Worm (Caenorhabditis elegans): ENCODE measurements around the gene ccch-3.
A peak's percentile ranks its signal among the peaks of the same experiment; 100 is the strongest.

The ccch-3 gene

DNA sequence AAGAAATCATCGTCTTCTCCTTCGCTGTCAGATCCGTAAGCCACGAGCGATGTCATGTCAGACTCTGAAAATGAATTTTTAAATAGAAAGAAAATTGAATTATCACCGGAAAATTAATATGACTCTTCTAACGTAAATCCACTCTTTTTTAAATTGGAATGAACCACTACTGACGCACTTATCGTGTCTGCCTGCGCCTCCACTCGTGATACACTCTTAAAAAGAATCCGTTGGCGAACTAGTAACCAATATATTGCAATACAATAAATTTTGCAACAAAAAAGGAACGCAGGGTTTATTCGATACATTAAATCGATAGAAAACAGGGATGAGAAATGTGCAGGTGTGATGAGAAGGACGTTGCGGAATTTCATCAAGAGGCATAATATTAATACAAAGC, at the start of gene ccch-3:
TSS of gene ccch-3 (minus strand) at position 262 of the 400 bp plus-strand sequence.
- no peak for TF ChIP-seq mec-3 (tag; optimal IDR thresholded peaks at IDR 0.05; ENCODE audit: borderline replicate concordance)
- no peak for TF ChIP-seq nfya-1 (tag; optimal IDR thresholded peaks at IDR 0.05)
- TF ChIP-seq ceh-31 (tag; optimal IDR thresholded peaks at IDR 0.05) = peak; percentile 14
- no peak for TF ChIP-seq sox-2 (GFP tag; IDR thresholded peaks at IDR 0.05)
- TF ChIP-seq ztf-16 (tag; optimal IDR thresholded peaks at IDR 0.05) = peak; percentile 4
- peak; percentile 37 for TF ChIP-seq hlh-30 (tag; optimal IDR thresholded peaks at IDR 0.05; ENCODE audit: insufficient read depth)
- TF ChIP-seq sox-4 (tag; optimal IDR thresholded peaks at IDR 0.05) = no peak
- TF ChIP-seq unc-42 (tag; optimal IDR thresholded peaks at IDR 0.05) = peak; percentile 83
- TF ChIP-seq ceh-22 (tag; optimal IDR thresholded peaks at IDR 0.05) = no peak

DNA sequence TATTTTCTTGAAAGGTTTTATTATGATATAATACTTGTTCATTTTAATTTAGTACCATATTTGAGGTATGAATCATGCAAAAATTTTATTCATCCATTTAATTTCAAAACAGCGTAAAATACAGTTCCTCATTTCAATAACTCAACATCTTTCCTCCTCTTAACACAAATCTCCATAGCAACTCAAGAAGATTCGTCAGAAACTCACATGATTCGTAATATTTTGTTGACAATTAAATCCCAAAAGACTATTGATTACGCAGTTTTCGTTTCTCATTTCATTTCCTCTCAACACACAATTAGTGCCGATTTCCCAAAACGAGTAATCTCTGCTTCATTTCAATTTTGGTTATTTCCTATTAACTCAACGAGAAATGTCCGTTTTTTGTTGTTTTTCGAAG, 48.8 kb upstream of the ccch-3 start, which contains the start of gene R11D1.2:
TSS of gene R11D1.2 (plus strand) at position 301 of the 400 bp plus-strand sequence.
- TF ChIP-seq gmeb-2 (tag; optimal IDR thresholded peaks at IDR 0.05) = no peak
- no peak for TF ChIP-seq ceh-30 (tag; optimal IDR thresholded peaks at IDR 0.05)
- no peak for TF ChIP-seq ceh-2 (tag; optimal IDR thresholded peaks at IDR 0.05)
- TF ChIP-seq elt-4 (tag; optimal IDR thresholded peaks at IDR 0.05) = no peak
- TF ChIP-seq pax-1 (tag; optimal IDR thresholded peaks at IDR 0.05) = no peak
- no peak for TF ChIP-seq nhr-11 (tag; optimal IDR thresholded peaks at IDR 0.05)
- no peak for TF ChIP-seq hlh-30 (tag; optimal IDR thresholded peaks at IDR 0.05; ENCODE audit: insufficient read depth)
- TF ChIP-seq fkh-6 (tag; optimal IDR thresholded peaks at IDR 0.05) = no peak
- TF ChIP-seq pqm-1 (tag; optimal IDR thresholded peaks at IDR 0.05) = no peak
- no peak for TF ChIP-seq pag-3 (tag; optimal IDR thresholded peaks at IDR 0.05; ENCODE audit: borderline replicate concordance)

DNA sequence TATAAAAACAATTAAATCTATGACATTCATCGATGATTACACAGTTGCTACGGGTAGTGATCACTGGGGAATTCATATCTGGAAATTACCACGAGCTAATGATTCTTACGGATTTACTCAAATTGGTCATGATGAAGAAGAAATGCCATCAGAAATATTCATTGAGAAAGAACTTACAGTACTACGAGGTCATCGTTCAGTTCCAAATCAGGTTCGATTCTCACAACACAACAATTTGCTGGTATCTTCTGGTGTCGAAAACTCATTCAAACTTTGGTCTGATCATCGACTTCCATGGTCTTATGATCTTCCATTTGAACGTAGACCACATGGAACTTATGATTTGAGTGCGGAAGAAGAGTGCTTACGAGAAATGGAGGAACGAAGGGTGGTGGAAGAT, 47.0 kb upstream of the ccch-3 start:
- no peak for TF ChIP-seq ceh-2 (tag; optimal IDR thresholded peaks at IDR 0.05)
- TF ChIP-seq C38D4.7 (GFP tag; optimal IDR thresholded peaks at IDR 0.05) = no peak
- no peak for TF ChIP-seq ceh-18 (tag; optimal IDR thresholded peaks at IDR 0.05)
- no peak for TF ChIP-seq F13H6.1 (tag; optimal IDR thresholded peaks at IDR 0.05)
- TF ChIP-seq unc-42 (tag; optimal IDR thresholded peaks at IDR 0.05) = no peak
- TF ChIP-seq elt-2 (tag; optimal IDR thresholded peaks at IDR 0.05) = no peak
- TF ChIP-seq che-1 (tag; optimal IDR thresholded peaks at IDR 0.05) = no peak
- no peak for TF ChIP-seq hlh-13 (GFP tag; optimal IDR thresholded peaks at IDR 0.05)
- no peak for TF ChIP-seq lim-6 (tag; optimal IDR thresholded peaks at IDR 0.05)
- no peak for TF ChIP-seq sox-2 (GFP tag; IDR thresholded peaks at IDR 0.05)
- TF ChIP-seq hlh-6 (tag; optimal IDR thresholded peaks at IDR 0.05) = no peak
- no peak for TF ChIP-seq zip-5 (tag; optimal IDR thresholded peaks at IDR 0.05)
- no peak for TF ChIP-seq K09A11.1 (tag; optimal IDR thresholded peaks at IDR 0.05; ENCODE audit: insufficient read depth)
- no peak for TF ChIP-seq elt-4 (tag; optimal IDR thresholded peaks at IDR 0.05)
- TF ChIP-seq npax-4 (tag; optimal IDR thresholded peaks at IDR 0.05) = no peak
- no peak for TF ChIP-seq Y22D7AL.16 (tag; optimal IDR thresholded peaks at IDR 0.05)
- TF ChIP-seq pros-1 (tag; optimal IDR thresholded peaks at IDR 0.05) = no peak
- no peak for TF ChIP-seq nhr-11 (tag; optimal IDR thresholded peaks at IDR 0.05)
- TF ChIP-seq pha-2 (tag; optimal IDR thresholded peaks at IDR 0.05) = no peak

DNA sequence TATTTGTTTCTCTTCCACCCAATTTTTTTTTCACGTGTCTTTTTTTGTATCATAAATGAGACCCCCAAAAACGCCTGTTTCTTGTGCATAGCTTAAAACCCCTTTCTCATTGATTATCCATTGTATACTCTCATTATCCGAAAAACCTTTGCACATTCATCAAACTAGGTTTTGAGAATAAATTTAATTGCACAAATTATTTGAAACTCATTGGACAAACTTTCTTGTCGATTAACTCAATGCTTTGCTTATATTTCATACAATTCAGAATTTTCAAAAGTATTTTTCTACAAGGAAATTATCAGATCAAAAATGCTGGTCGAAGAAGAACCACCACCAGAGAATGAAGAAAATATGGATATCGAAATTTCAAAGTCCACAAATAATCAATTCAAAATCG, 44.6 kb upstream of the ccch-3 start, which contains the start of gene R11D1.1:
TSS of gene R11D1.1 (plus strand) at position 301 of the 400 bp plus-strand sequence.
- TF ChIP-seq ceh-34 (tag; optimal IDR thresholded peaks at IDR 0.05) (no peak), pros-1 (tag; optimal IDR thresholded peaks at IDR 0.05) (no peak), ama-1 (optimal IDR thresholded peaks at IDR 0.05) (no peak), nhr-11 (tag; optimal IDR thresholded peaks at IDR 0.05) (no peak), unc-55 (GFP tag; optimal IDR thresholded peaks at IDR 0.05) (no peak), ceh-30 (tag; optimal IDR thresholded peaks at IDR 0.05) (no peak), elt-2 (tag; optimal IDR thresholded peaks at IDR 0.05) (no peak), che-1 (tag; optimal IDR thresholded peaks at IDR 0.05) (no peak), ref-2 (tag; optimal IDR thresholded peaks at IDR 0.05) (no peak), ceh-2 (tag; optimal IDR thresholded peaks at IDR 0.05) (no peak), unc-86 (tag; optimal IDR thresholded peaks at IDR 0.05) (no peak), lin-11 (tag; optimal IDR thresholded peaks at IDR 0.05) (no peak), ceh-19 (GFP tag; optimal IDR thresholded peaks at IDR 0.05) (no peak), C08G9.2 (tag; optimal IDR thresholded peaks at IDR 0.05) (no peak), fkh-6 (tag; optimal IDR thresholded peaks at IDR 0.05) (no peak), ceh-14 (tag; optimal IDR thresholded peaks at IDR 0.05) (no peak), sdc-2 (tag; optimal IDR thresholded peaks at IDR 0.05) (no peak), eyg-1 (tag; optimal IDR thresholded peaks at IDR 0.05) (no peak), zip-5 (tag; optimal IDR thresholded peaks at IDR 0.05) (no peak)

Data from whole organism, late embryonic.